Fruit fly (Drosophila melanogaster): ENCODE results near the gene CG6686.

CG6686 gene

DNA sequence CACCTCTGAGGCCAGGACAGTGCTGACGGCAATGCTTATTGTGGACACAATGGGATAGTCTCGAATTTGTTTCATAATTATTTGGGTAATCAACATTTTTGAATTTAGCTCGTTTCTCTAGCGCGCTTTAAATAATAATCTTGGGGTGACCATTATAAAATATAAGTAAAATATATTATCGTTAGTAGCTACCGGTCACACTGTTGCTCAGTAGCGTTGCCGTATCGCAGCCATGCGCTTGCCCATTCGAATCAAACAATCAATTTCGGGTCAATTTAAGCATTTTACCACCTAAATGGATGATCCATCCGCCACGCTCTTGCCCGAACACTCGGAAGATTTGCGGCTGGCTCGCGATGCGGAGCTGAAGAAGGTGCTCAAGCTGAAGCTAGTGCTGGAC, 1.9 kb upstream of the CG6686 start, which contains the start of the genes zuc and dgt2 (continued):
- TF ChIP-seq Hr39 (optimal IDR thresholded peaks at IDR 0.05) (no peak), Bgb (GFP tag; IDR thresholded peaks at IDR 0.05; ENCODE audit: partially characterized antibody) (no peak), pzg (GFP tag; optimal IDR thresholded peaks at IDR 0.05) (peak; percentile 71), CG7372 (GFP tag; IDR thresholded peaks at IDR 0.05) (no peak), trh (GFP tag; optimal IDR thresholded peaks at IDR 0.05) (no peak), YL-1 (GFP tag; optimal IDR thresholded peaks at IDR 0.05) (peak; percentile 29), CG10209 (GFP tag; optimal IDR thresholded peaks at IDR 0.05) (no peak), Dref (GFP tag; IDR thresholded peaks at IDR 0.05) (no peak), Med (GFP tag) (peak; percentile 72), cwo (GFP tag; optimal IDR thresholded peaks at IDR 0.05) (no peak), gsb (GFP tag; IDR thresholded peaks at IDR 0.05) (no peak), ERR (GFP tag; optimal IDR thresholded peaks at IDR 0.05) (no peak), CG7357 (GFP tag; IDR thresholded peaks at IDR 0.05) (no peak), mam (GFP tag; optimal IDR thresholded peaks at IDR 0.05) (no peak), nerfin-1 (tag; optimal IDR thresholded peaks at IDR 0.05) (no peak), BtbVII (GFP tag; optimal IDR thresholded peaks at IDR 0.05) (no peak), Lhr (GFP tag; optimal IDR thresholded peaks at IDR 0.05) (peak; percentile 48), CG3281 (GFP tag; optimal IDR thresholded peaks at IDR 0.05) (peak; percentile 12), Mes4 (GFP tag; optimal IDR thresholded peaks at IDR 0.05) (no peak), so (GFP tag; IDR thresholded peaks at IDR 0.05) (no peak), CG15269 (tag; optimal IDR thresholded peaks at IDR 0.05) (no peak), gem (tag; optimal IDR thresholded peaks at IDR 0.05) (no peak), Sry-δ (GFP tag; optimal IDR thresholded peaks at IDR 0.05) (no peak), Bteb2 (GFP tag; optimal IDR thresholded peaks at IDR 0.05) (no peak), CG16779 (GFP tag; IDR thresholded peaks at IDR 0.05) (no peak), Pdp1 (GFP tag; optimal IDR thresholded peaks at IDR 0.05) (no peak), ranshi (GFP tag; IDR thresholded peaks at IDR 0.05) (peak; percentile 91), Ets65A (GFP tag) (no peak), Hr78 (GFP tag; optimal IDR thresholded peaks at IDR 0.05) (no peak), CG11247 (GFP tag; IDR thresholded peaks at IDR 0.05) (no peak), tna (GFP tag; IDR thresholded peaks at IDR 0.05; ENCODE audit: partially characterized antibody) (no peak), jumu (GFP tag; optimal IDR thresholded peaks at IDR 0.05) (no peak), CG14441 (GFP tag; IDR thresholded peaks at IDR 0.05) (no peak), C15 (GFP tag; IDR thresholded peaks at IDR 0.05) (no peak), CG13287 (GFP tag; IDR thresholded peaks at IDR 0.05; ENCODE audit: partially characterized antibody) (peak; percentile 58), CG9817 (tag; optimal IDR thresholded peaks at IDR 0.05) (no peak), CG8924 (tag; optimal IDR thresholded peaks at IDR 0.05) (peak; percentile 10), CG6254 (GFP tag; optimal IDR thresholded peaks at IDR 0.05) (no peak), CG32772 (GFP tag; IDR thresholded peaks at IDR 0.05) (no peak), CG17829 (tag; optimal IDR thresholded peaks at IDR 0.05) (peak; percentile 11), CG15011 (GFP tag; optimal IDR thresholded peaks at IDR 0.05) (no peak), Sin3A (optimal IDR thresholded peaks at IDR 0.05) (peak; percentile 14), CG1602 (GFP tag; optimal IDR thresholded peaks at IDR 0.05) (no peak), CG11398 (GFP tag; optimal IDR thresholded peaks at IDR 0.05) (no peak), CG1233 (GFP tag; optimal IDR thresholded peaks at IDR 0.05) (no peak), CG1024 (GFP tag; IDR thresholded peaks at IDR 0.05) (no peak), CHES-1-like (GFP tag; optimal IDR thresholded peaks at IDR 0.05) (no peak), Myb (GFP tag; optimal IDR thresholded peaks at IDR 0.05) (peak; percentile 11), D19A (tag; optimal IDR thresholded peaks at IDR 0.05) (no peak), CG9797 (GFP tag; optimal IDR thresholded peaks at IDR 0.05) (peak; percentile 71), pros (GFP tag; optimal IDR thresholded peaks at IDR 0.05) (no peak), CG12236 (GFP tag; optimal IDR thresholded peaks at IDR 0.05) (no peak)

All from whole organism, embryonic.